Worm (Caenorhabditis elegans) whole organism, L1 larva: ENCODE results near the gene M01F1.4.
A peak's percentile ranks its signal among the peaks of the same experiment; 100 is the strongest.

Experiments
- C16A3.4 ChIP-seq: fragments of 150-350 bp; optimal IDR thresholded peaks from 2 replicates; lab custom pipeline; 2014; ENCODE audit warnings: missing biosample characterization, missing genetic modification characterization
- F16B12.6 ChIP-seq: fragments of 150-350 bp; optimal IDR thresholded peaks from 2 replicates; lab custom pipeline; 2014; ENCODE audit warnings: missing biosample characterization, missing genetic modification characterization
- aha-1 ChIP-seq: fragments of 150-350 bp; optimal IDR thresholded peaks from 2 replicates; lab custom pipeline; 2014; ENCODE audit warnings: missing biosample characterization, missing genetic modification characterization
- aly-2 ChIP-seq: fragments of 150-350 bp; optimal IDR thresholded peaks from 2 replicates; lab custom pipeline; 2014; ENCODE audit warnings: missing biosample characterization, missing genetic modification characterization
- ama-1 ChIP-seq: fragments of 150-350 bp; optimal IDR thresholded peaks from 2 replicates; lab custom pipeline; 2014
- ceh-8 ChIP-seq: fragments of 200-800 bp; sonication (Bioruptor generic); optimal IDR thresholded peaks from 2 replicates; lab custom pipeline; 2018; ENCODE audit warnings: mild to moderate bottlenecking, missing genetic modification characterization, moderate library complexity, missing compliant biosample characterization
- ceh-82 ChIP-seq, 3 experiments: fragments of 150-350 bp in 1 of 3; sonication (generic microtip) in 2 of 3; optimal IDR thresholded peaks; 2 replicates each; lab custom pipeline; 2014 to 2017; ENCODE audit warnings: missing biosample characterization in 3 of 3, missing genetic modification characterization in 3 of 3
- ceh-88 ChIP-seq: fragments of 200-800 bp; sonication (Bioruptor generic); IDR thresholded peaks from 2 replicates; pipeline ENCODE4 v1.3.6; 2022; ENCODE audit warnings: missing genetic modification characterization, missing compliant biosample characterization
- dsc-1 ChIP-seq: sonication (generic microtip); optimal IDR thresholded peaks from 2 replicates; lab custom pipeline; 2016; ENCODE audit warnings: mild to moderate bottlenecking, missing genetic modification characterization, missing compliant biosample characterization
- efl-1 ChIP-seq, 4 experiments: fragments of 150-350 bp; optimal IDR thresholded peaks in 3 of 4; peaks in 1 of 4; 1 replicate in 1 of 4; 2 replicates in 3 of 4; lab custom pipeline; 2014; ENCODE audit warnings: missing biosample characterization in 2 of 4, missing genetic modification characterization in 2 of 4, missing genetic modification reagents in 2 of 4
- efl-3 ChIP-seq: fragments of 200-800 bp; sonication (Bioruptor generic); optimal IDR thresholded peaks from 2 replicates; lab custom pipeline; 2018; ENCODE audit warnings: mild to moderate bottlenecking, missing genetic modification characterization, missing compliant biosample characterization
- egl-13 ChIP-seq: sonication (generic microtip); optimal IDR thresholded peaks from 2 replicates; lab custom pipeline; 2016; ENCODE audit warnings: missing genotype, missing genetic modification reagents, missing genetic modification characterization, missing compliant biosample characterization
- egl-27 ChIP-seq, 2 experiments: fragments of 150-350 bp in 1 of 2; sonication (generic microtip); optimal IDR thresholded peaks; 3 replicates each; lab custom pipeline; 2017 to 2018; ENCODE audit warnings: missing biosample characterization in 2 of 2, missing genetic modification characterization in 2 of 2, missing genetic modification reagents in 2 of 2
- elt-2 ChIP-seq: sonication (generic microtip); optimal IDR thresholded peaks from 2 replicates; lab custom pipeline; 2016; ENCODE audit warnings: missing genetic modification characterization, mild to moderate bottlenecking, inconsistent platforms, missing compliant biosample characterization, missing genetic modification reagents
- elt-3 ChIP-seq, 6 experiments: fragments of 150-350 bp in 1 of 6; sonication (generic microtip); optimal IDR thresholded peaks; 2 replicates each; lab custom pipeline; 2017 to 2018; ENCODE audit warnings: missing biosample characterization in 6 of 6, missing genetic modification characterization in 6 of 6, inconsistent platforms in 1 of 6
- fkh-10 ChIP-seq: sonication (generic microtip); optimal IDR thresholded peaks from 2 replicates; lab custom pipeline; 2017; ENCODE audit warnings: missing biosample characterization, missing genetic modification reagents, missing genetic modification characterization
- hlh-4 ChIP-seq: sonication (generic microtip); optimal IDR thresholded peaks from 2 replicates; lab custom pipeline; 2016; ENCODE audit warnings: mild to moderate bottlenecking, missing genetic modification characterization, missing compliant biosample characterization
- hpl-2 ChIP-seq: fragments of 150-350 bp; optimal IDR thresholded peaks from 2 replicates; lab custom pipeline; 2014; ENCODE audit warnings: missing biosample characterization, missing genetic modification reagents, missing genetic modification characterization
- isw-1 ChIP-seq: fragments of 200-800 bp; sonication (Bioruptor generic); IDR thresholded peaks from 2 replicates; pipeline ENCODE4 v1.3.6; 2022; ENCODE audit warnings: missing genetic modification characterization, missing compliant biosample characterization
- lin-14 ChIP-seq: fragments of 200-800 bp; sonication (Bioruptor generic); optimal IDR thresholded peaks from 2 replicates; lab custom pipeline; 2018; ENCODE audit warnings: mild to moderate bottlenecking, missing genetic modification characterization, moderate library complexity, missing compliant biosample characterization
- lin-15B ChIP-seq: fragments of 150-350 bp; sonication (generic microtip); optimal IDR thresholded peaks from 3 replicates; lab custom pipeline; 2014; ENCODE audit warnings: missing biosample characterization, missing genetic modification characterization
- lin-35 ChIP-seq, 2 experiments: fragments of 150-350 bp; optimal IDR thresholded peaks; 2 replicates each; lab custom pipeline; 2014; ENCODE audit warnings: missing biosample characterization in 2 of 2, missing genetic modification characterization in 2 of 2, missing genetic modification reagents in 2 of 2
- lsy-2 ChIP-seq, 2 experiments: fragments of 150-350 bp; optimal IDR thresholded peaks; 2 replicates each; lab custom pipeline; 2014; ENCODE audit warnings: missing biosample characterization in 2 of 2, missing genetic modification characterization in 2 of 2
- mef-2 ChIP-seq: fragments of 150-350 bp; optimal IDR thresholded peaks from 2 replicates; lab custom pipeline; 2014; ENCODE audit warnings: missing biosample characterization, missing genetic modification characterization
- mep-1 ChIP-seq: fragments of 150-350 bp; optimal IDR thresholded peaks from 2 replicates; lab custom pipeline; 2014; ENCODE audit warnings: missing biosample characterization, missing genetic modification characterization
- nhr-11 ChIP-seq: fragments of 150-350 bp; optimal IDR thresholded peaks from 2 replicates; lab custom pipeline; 2014; ENCODE audit warnings: missing biosample characterization, missing genetic modification characterization
- nhr-19 ChIP-seq: fragments of 200-800 bp; sonication (Bioruptor generic); conservative IDR thresholded peaks from 2 replicates; pipeline ENCODE4 v1.3.6; 2022; ENCODE audit warnings: missing genetic modification characterization, missing compliant biosample characterization
- nhr-28 ChIP-seq: fragments of 150-350 bp; optimal IDR thresholded peaks from 2 replicates; lab custom pipeline; 2014; ENCODE audit warnings: missing biosample characterization, missing genetic modification characterization
- nhr-47 ChIP-seq: sonication (generic microtip); optimal IDR thresholded peaks from 2 replicates; lab custom pipeline; 2016; ENCODE audit warnings: mild to moderate bottlenecking, missing genetic modification characterization, moderate library complexity, missing compliant biosample characterization
- nhr-71 ChIP-seq: sonication (generic microtip); optimal IDR thresholded peaks from 2 replicates; lab custom pipeline; 2016; ENCODE audit warnings: mild to moderate bottlenecking, missing genetic modification characterization, moderate library complexity, missing compliant biosample characterization
- nhr-84 ChIP-seq: sonication (generic microtip); optimal IDR thresholded peaks from 2 replicates; lab custom pipeline; 2017; ENCODE audit warnings: missing biosample characterization, missing genetic modification characterization
- pqm-1 ChIP-seq: sonication (generic microtip); optimal IDR thresholded peaks from 3 replicates; lab custom pipeline; 2017; ENCODE audit warnings: missing biosample characterization, missing genetic modification characterization
- rnt-1 ChIP-seq: sonication (generic microtip); optimal IDR thresholded peaks from 2 replicates; lab custom pipeline; 2016; ENCODE audit warnings: mild to moderate bottlenecking, missing genetic modification characterization, moderate library complexity, missing compliant biosample characterization
- sox-4 ChIP-seq: sonication (generic microtip); optimal IDR thresholded peaks from 2 replicates; lab custom pipeline; 2016; ENCODE audit warnings: missing genetic modification characterization, missing compliant biosample characterization
- swsn-7 ChIP-seq: sonication (generic microtip); optimal IDR thresholded peaks from 2 replicates; lab custom pipeline; 2016; ENCODE audit warnings: missing genetic modification characterization, missing compliant biosample characterization
- tlp-1 ChIP-seq: fragments of 150-350 bp; optimal IDR thresholded peaks from 2 replicates; lab custom pipeline; 2014; ENCODE audit warnings: missing biosample characterization, missing genetic modification characterization
- unc-130 ChIP-seq: fragments of 150-350 bp; optimal IDR thresholded peaks from 2 replicates; lab custom pipeline; 2017; ENCODE audit warnings: missing biosample characterization, missing genetic modification characterization, inconsistent platforms
- unc-62 ChIP-seq: fragments of 150-350 bp; optimal IDR thresholded peaks from 2 replicates; lab custom pipeline; 2014; ENCODE audit warnings: missing biosample characterization, missing genetic modification reagents, missing genetic modification characterization
- unc-98 ChIP-seq: fragments of 200-800 bp; sonication (Bioruptor generic); IDR thresholded peaks from 2 replicates; pipeline ENCODE4 v1.3.6; 2022; ENCODE audit warnings: missing genetic modification characterization, missing compliant biosample characterization
- zag-1 ChIP-seq: fragments of 150-350 bp; optimal IDR thresholded peaks from 2 replicates; lab custom pipeline; 2014; ENCODE audit warnings: missing biosample characterization, missing genetic modification characterization
- ztf-11 ChIP-seq, 2 experiments: sonication (generic microtip); optimal IDR thresholded peaks; 2 replicates each; lab custom pipeline; 2016 to 2017; ENCODE audit warnings: missing genetic modification characterization in 2 of 2, missing biosample characterization in 1 of 2, missing compliant biosample characterization in 1 of 2

Gene M01F1.4

ce11 chrIII:3543071-3543470 lies 33.2 kb upstream of the M01F1.4 start:
- TF ChIP-seq zag-1 (tag; lab: Kevin White, UChicago): peak; percentile 12
- no peak for TF ChIP-seq mep-1 (tag; lab: Kevin White, UChicago)
- TF ChIP-seq fkh-10: no peak
- TF ChIP-seq aha-1: no peak
- no peak for TF ChIP-seq aly-2 (tag; lab: Kevin White, UChicago)
- TF ChIP-seq nhr-19 (GFP tag; lab: Robert Waterston, UW): no peak
- no peak for TF ChIP-seq unc-130 (tag; lab: Kevin White, UChicago)
- no peak for TF ChIP-seq pqm-1 (tag; lab: Kevin White, UChicago)
- TF ChIP-seq tlp-1 (tag; lab: Kevin White, UChicago): no peak
- peak; percentile 61 for TF ChIP-seq lin-14 (GFP tag; lab: Kevin White, UChicago)
- TF ChIP-seq nhr-11: no peak
- TF ChIP-seq unc-98 (GFP tag; lab: Robert Waterston, UW): no peak
- no peak for TF ChIP-seq efl-3
- TF ChIP-seq elt-2 (tag; lab: Kevin White, UChicago): no peak
- no peak for TF ChIP-seq nhr-28 (tag; lab: Kevin White, UChicago)
- no peak for TF ChIP-seq hlh-4 (tag; lab: Kevin White, UChicago)
- TF ChIP-seq sox-4 (tag; lab: Kevin White, UChicago): no peak
- no peak for TF ChIP-seq rnt-1 (tag; lab: Kevin White, UChicago)
- TF ChIP-seq C16A3.4: no peak
- no peak for TF ChIP-seq lin-35 (GFP tag; optimal IDR thresholded peaks at IDR 0.05; lab: Kevin White, UChicago)
- TF ChIP-seq ceh-82 (tag; optimal IDR thresholded peaks at IDR 0.05; lab: Kevin White, UChicago): no peak
- no peak for TF ChIP-seq nhr-84
- TF ChIP-seq ama-1 (lab: Kevin White, UChicago): no peak
- TF ChIP-seq ztf-11 (tag; optimal IDR thresholded peaks at IDR 0.05; lab: Kevin White, UChicago): peak in 1 of 2 experiments; percentile 2
- no peak for TF ChIP-seq dsc-1 (tag; lab: Kevin White, UChicago)
- no peak for TF ChIP-seq egl-27 (tag; optimal IDR thresholded peaks at IDR 0.05; lab: Kevin White, UChicago)

ce11 chrIII:3542105-3542504 lies 32.3 kb upstream of the M01F1.4 start:
- TF ChIP-seq lsy-2 (tag; optimal IDR thresholded peaks at IDR 0.05; lab: Kevin White, UChicago): peak in 1 of 2 experiments; percentile 28
- peak; percentile 4 for TF ChIP-seq F16B12.6 (tag; lab: Kevin White, UChicago)
- TF ChIP-seq ceh-82 (tag; optimal IDR thresholded peaks at IDR 0.05; lab: Kevin White, UChicago): peak in 2 of 3 experiments; percentile 32 to 52
- peak; percentile 1 for TF ChIP-seq fkh-10
- peak; percentile 14 for TF ChIP-seq isw-1
- no peak for TF ChIP-seq ceh-8 (GFP tag; lab: Kevin White, UChicago)
- TF ChIP-seq unc-62: no peak
- TF ChIP-seq ztf-11 (tag; optimal IDR thresholded peaks at IDR 0.05; lab: Kevin White, UChicago): peak in 1 of 2 experiments; percentile 4
- no peak for TF ChIP-seq mef-2
- TF ChIP-seq ceh-88 (GFP tag; lab: Robert Waterston, UW): no peak
- no peak for TF ChIP-seq tlp-1 (tag; lab: Kevin White, UChicago)
- TF ChIP-seq nhr-19 (GFP tag; lab: Robert Waterston, UW): no peak
- TF ChIP-seq nhr-71 (tag; lab: Kevin White, UChicago): peak; percentile 21
- no peak for TF ChIP-seq swsn-7 (tag; lab: Kevin White, UChicago)
- TF ChIP-seq lin-14 (GFP tag; lab: Kevin White, UChicago): peak; percentile 87
- no peak for TF ChIP-seq elt-2 (tag; lab: Kevin White, UChicago)
- no peak for TF ChIP-seq hpl-2
- TF ChIP-seq nhr-47 (tag; lab: Kevin White, UChicago): peak; percentile 11
- TF ChIP-seq egl-13 (tag; lab: Kevin White, UChicago): no peak
- no peak for TF ChIP-seq lin-15B (tag; lab: Kevin White, UChicago)
- no peak for TF ChIP-seq efl-1 (optimal IDR thresholded peaks at IDR 0.05; lab: Kevin White, UChicago)
- TF ChIP-seq efl-1 (GFP tag; optimal IDR thresholded peaks at IDR 0.05 in 1 of 2; lab: Kevin White, UChicago): peak in 1 of 2 experiments; percentile 75
- no peak for TF ChIP-seq elt-3 (tag; optimal IDR thresholded peaks at IDR 0.05; lab: Kevin White, UChicago)
